Fruit fly (Drosophila melanogaster) whole organism, larva: Measurements from ENCODE around the gene CG31454.

Experiments
- noc ChIP-seq: fragments of 200-800 bp; sonication (Bioruptor generic); optimal IDR thresholded peaks from 3 replicates; lab custom pipeline; 2019; ENCODE audit warnings: missing biosample characterization, mild to moderate bottlenecking, missing genetic modification characterization, moderate library complexity

Gene CG31454

dm6 chr3R:8521499-8521898 is at the start of gene CG31454:
Gene CG31454 (plus strand): TSS chr3R:8521658.
- no peak for TF ChIP-seq noc

dm6 chr3R:8477361-8478007 is 44.0 kb upstream of the CG31454 start, which contains the start of gene CG45263:
Gene CG45263 (minus strand): TSS chr3R:8477617.
- no peak for TF ChIP-seq noc

dm6 chr3R:8482881-8483280 is 38.6 kb upstream of the CG31454 start:
- no peak for TF ChIP-seq noc

- no peak for TF ChIP-seq noc
These were observed 36.9 kb upstream of the CG31454 start for dm6 chr3R:8484573-8484972.

- no peak for TF ChIP-seq noc
These were observed 10.2 kb upstream of the CG31454 start, which contains the start of gene Or85b for dm6 chr3R:8511258-8511657. Gene Or85b (minus strand): TSS chr3R:8511358.

dm6 chr3R:8512922-8513321 is 8.5 kb upstream of the CG31454 start, which contains the start of gene Or85c:
Gene Or85c (minus strand): TSS chr3R:8513022.
- TF ChIP-seq noc: no peak

- TF ChIP-seq noc: no peak
These were observed 3.7 kb upstream of the CG31454 start, which contains the start of gene CG11737 for dm6 chr3R:8517752-8518185. Gene CG11737 (plus strand): TSS chr3R:8517868.

dm6 chr3R:8518565-8519154 is 2.8 kb upstream of the CG31454 start:
- TF ChIP-seq noc: no peak

dm6 chr3R:8519157-8519556 is 2.3 kb upstream of the CG31454 start:
- no peak for TF ChIP-seq noc

dm6 chr3R:8520809-8521208 is 649 bp upstream of the CG31454 start:
- TF ChIP-seq noc: no peak

- TF ChIP-seq noc: no peak
These were observed 2.2 kb downstream of the CG31454 start, which contains the start of gene CG31259 for dm6 chr3R:8523668-8524067. Gene CG31259 (plus strand): TSS chr3R:8523944.

- no peak for TF ChIP-seq noc
These were observed 2.8 kb downstream of the CG31454 start for dm6 chr3R:8524277-8524676.

- no peak for TF ChIP-seq noc
These were observed 7.4 kb downstream of the CG31454 start, which contains the start of gene CG11741 for dm6 chr3R:8528862-8529261. Gene CG11741 (minus strand): TSS chr3R:8528877.

- no peak for TF ChIP-seq noc
These were observed 24.5 kb downstream of the CG31454 start for dm6 chr3R:8545915-8546314.

dm6 chr3R:8552308-8552707 is 30.9 kb downstream of the CG31454 start, which contains the start of gene Or85d:
Gene Or85d (plus strand): TSS chr3R:8552608.
- TF ChIP-seq noc: no peak

- no peak for TF ChIP-seq noc
These were observed 40.1 kb downstream of the CG31454 start, which contains the start of gene pch2 for dm6 chr3R:8561522-8561921. Gene pch2 (minus strand): TSS chr3R:8561764.

- TF ChIP-seq noc: no peak
These were observed 41.0 kb downstream of the CG31454 start, which contains the start of the genes mRpS18A and CG31460 for dm6 chr3R:8562484-8562886. Gene mRpS18A (minus strand): TSS chr3R:8562593. Gene CG31460 (plus strand): TSS chr3R:8562673.

dm6 chr3R:8563774-8564173 is 42.3 kb downstream of the CG31454 start, which contains the start of gene Cenp-C:
Gene Cenp-C (plus strand): TSS chr3R:8564105.
- no peak for TF ChIP-seq noc
